Fruit fly (Drosophila melanogaster) whole organism, embryonic: ENCODE results near the gene CG12728.

Source experiments
- ATbp ChIP-seq: fragments of 200-800 bp; sonication (Bioruptor generic); optimal IDR thresholded peaks from 2 replicates; lab custom pipeline; 2017; ENCODE audit warnings: missing biosample characterization, mild to moderate bottlenecking, missing genetic modification characterization, missing genetic modification reagents
- Adf1 ChIP-seq: fragments of 200-800 bp; sonication (Bioruptor generic); IDR thresholded peaks from 2 replicates; pipeline ENCODE4 v1.3.6; 2022; ENCODE audit warnings: missing biosample characterization, missing genetic modification characterization
- BtbVII ChIP-seq: fragments of 200-800 bp; sonication (Bioruptor generic); optimal IDR thresholded peaks from 3 replicates; lab custom pipeline; 2017; ENCODE audit warnings: missing biosample characterization, mild to moderate bottlenecking, missing genetic modification characterization
- CG10209 ChIP-seq: fragments of 200-800 bp; sonication (Bioruptor generic); optimal IDR thresholded peaks from 3 replicates; lab custom pipeline; 2017; ENCODE audit warnings: missing biosample characterization, mild to moderate bottlenecking, missing genetic modification characterization, missing genetic modification reagents
- CG10543 ChIP-seq: fragments of 200-800 bp; sonication (Bioruptor generic); optimal IDR thresholded peaks from 3 replicates; lab custom pipeline; 2017; ENCODE audit warnings: missing biosample characterization, mild to moderate bottlenecking, missing genetic modification characterization, moderate library complexity
- CG10959 ChIP-seq: fragments of 200-800 bp; sonication (Bioruptor generic); IDR thresholded peaks from 2 replicates; pipeline ENCODE4 v1.3.6; 2022; ENCODE audit warnings: missing biosample characterization, missing genetic modification characterization
- CG11695 ChIP-seq: fragments of 200-800 bp; sonication (Bioruptor generic); IDR thresholded peaks from 3 replicates; pipeline ENCODE4 v1.3.6; 2022; ENCODE audit warnings: missing biosample characterization, missing genetic modification characterization
- CG11696 ChIP-seq: fragments of 200-800 bp; sonication (Bioruptor generic); IDR thresholded peaks from 2 replicates; pipeline ENCODE4 v1.3.6; 2022; ENCODE audit warnings: missing biosample characterization, missing genetic modification characterization
- CG12391 ChIP-seq: fragments of 200-800 bp; sonication (Bioruptor generic); optimal IDR thresholded peaks from 3 replicates; lab custom pipeline; 2018; ENCODE audit warnings: missing biosample characterization, mild to moderate bottlenecking, missing genetic modification characterization, moderate library complexity
- CG13287 ChIP-seq: fragments of 200-800 bp; sonication (Bioruptor generic); IDR thresholded peaks from 2 replicates; pipeline ENCODE4 v1.3.6; 2022; ENCODE audit warnings: missing biosample characterization, missing genetic modification characterization; ENCODE audit not compliant: partially characterized antibody
- CG1529 ChIP-seq: fragments of 200-800 bp; sonication (Bioruptor generic); optimal IDR thresholded peaks from 3 replicates; lab custom pipeline; 2018; ENCODE audit warnings: missing biosample characterization, missing genetic modification characterization
- CG16779 ChIP-seq: fragments of 200-800 bp; sonication (Bioruptor generic); IDR thresholded peaks from 2 replicates; pipeline ENCODE4 v1.3.6; 2022; ENCODE audit warnings: missing biosample characterization, missing genetic modification characterization
- CG16813 ChIP-seq: fragments of 200-800 bp; sonication (Bioruptor generic); IDR thresholded peaks from 3 replicates; pipeline ENCODE4 v1.3.6; 2022; ENCODE audit warnings: missing biosample characterization, missing genetic modification characterization; ENCODE audit not compliant: partially characterized antibody
- CG17359 ChIP-seq: fragments of 200-800 bp; sonication (Bioruptor generic); optimal IDR thresholded peaks from 3 replicates; lab custom pipeline; 2018; ENCODE audit warnings: missing biosample characterization, mild to moderate bottlenecking, missing genetic modification characterization, moderate library complexity
- CG18011 ChIP-seq: fragments of 200-800 bp; sonication (Bioruptor generic); optimal IDR thresholded peaks from 2 replicates; lab custom pipeline; 2017; ENCODE audit warnings: missing biosample characterization, missing genetic modification characterization, mild to moderate bottlenecking, moderate library complexity, missing genotype
- CG4617 ChIP-seq: fragments of 200-800 bp; sonication (Bioruptor generic); optimal IDR thresholded peaks from 3 replicates; lab custom pipeline; 2016; ENCODE audit warnings: missing biosample characterization, missing genetic modification characterization, borderline replicate concordance
- CG7745 ChIP-seq: fragments of 200-800 bp; sonication (Bioruptor generic); optimal IDR thresholded peaks from 2 replicates; lab custom pipeline; 2018; ENCODE audit warnings: missing biosample characterization, mild to moderate bottlenecking, missing genetic modification characterization, moderate library complexity
- CG8388 ChIP-seq: fragments of 200-800 bp; sonication (Bioruptor generic); optimal IDR thresholded peaks from 2 replicates; lab custom pipeline; 2019; ENCODE audit warnings: missing biosample characterization, mild to moderate bottlenecking, missing genetic modification characterization, moderate library complexity
- CG9727 ChIP-seq: fragments of 200-800 bp; sonication (Bioruptor generic); optimal IDR thresholded peaks from 3 replicates; lab custom pipeline; 2017; ENCODE audit warnings: missing biosample characterization, mild to moderate bottlenecking, missing genetic modification characterization
- CG9797 ChIP-seq: fragments of 200-800 bp; sonication (Bioruptor generic); optimal IDR thresholded peaks from 3 replicates; lab custom pipeline; 2018; ENCODE audit warnings: missing biosample characterization, mild to moderate bottlenecking, missing genetic modification characterization
- D19A ChIP-seq: fragments of 200-800 bp; optimal IDR thresholded peaks from 3 replicates; lab custom pipeline; 2019; ENCODE audit warnings: missing biosample characterization, mild to moderate bottlenecking, missing genetic modification characterization, moderate library complexity
- Dek ChIP-seq: fragments of 200-800 bp; sonication (Bioruptor generic); optimal IDR thresholded peaks from 3 replicates; lab custom pipeline; 2019; ENCODE audit warnings: missing biosample characterization, mild to moderate bottlenecking, missing genetic modification characterization, moderate library complexity
- Dip3 ChIP-seq: fragments of 200-800 bp; sonication (Bioruptor generic); optimal IDR thresholded peaks from 3 replicates; lab custom pipeline; 2016; ENCODE audit warnings: missing biosample characterization, missing genetic modification characterization
- Dref ChIP-seq: fragments of 200-800 bp; sonication (Bioruptor generic); IDR thresholded peaks from 2 replicates; pipeline ENCODE4 v1.3.6; 2022; ENCODE audit warnings: missing biosample characterization, missing genetic modification characterization
- Ets97D ChIP-seq: fragments of 200-800 bp; sonication (Bioruptor generic); optimal IDR thresholded peaks from 3 replicates; lab custom pipeline; 2016; ENCODE audit warnings: missing biosample characterization, missing genetic modification characterization
- Gug ChIP-seq: fragments of 200-800 bp; sonication (Bioruptor generic); IDR thresholded peaks from 4 replicates; pipeline ENCODE4 v1.3.6; 2022; ENCODE audit warnings: missing biosample characterization, missing genetic modification characterization
- H15 ChIP-seq: fragments of 200-800 bp; sonication (Bioruptor generic); IDR thresholded peaks from 3 replicates; pipeline ENCODE4 v1.3.6; 2022; ENCODE audit warnings: missing biosample characterization, missing genetic modification characterization
- HmgD ChIP-seq: fragments of 200-800 bp; sonication (Bioruptor generic); optimal IDR thresholded peaks from 3 replicates; lab custom pipeline; 2016; ENCODE audit warnings: missing biosample characterization, missing genetic modification characterization
- Hr78 ChIP-seq, 2 experiments: fragments of 200-800 bp in 1 of 2; fragments of >200 bp in 1 of 2; sonication (Bioruptor generic) in 1 of 2; optimal IDR thresholded peaks; 2 replicates each; lab custom pipeline; 2017 to 2019; ENCODE audit warnings: missing biosample characterization in 2 of 2, missing genetic modification characterization in 2 of 2, mild to moderate bottlenecking in 1 of 2, moderate library complexity in 1 of 2
- Lhr ChIP-seq: fragments of 200-800 bp; sonication (Bioruptor generic); optimal IDR thresholded peaks from 3 replicates; lab custom pipeline; 2017; ENCODE audit warnings: mild to moderate bottlenecking, missing biosample characterization, missing genetic modification reagents, missing genetic modification characterization
- Meics ChIP-seq: fragments of 200-800 bp; sonication (Bioruptor generic); optimal IDR thresholded peaks from 2 replicates; lab custom pipeline; 2017; ENCODE audit warnings: missing biosample characterization, mild to moderate bottlenecking, missing genetic modification characterization
- NC2β ChIP-seq: fragments of 200-800 bp; sonication (Bioruptor generic); optimal IDR thresholded peaks from 2 replicates; lab custom pipeline; 2016; ENCODE audit warnings: missing biosample characterization, missing genetic modification characterization
- Nf-YC ChIP-seq: fragments of 200-800 bp; optimal IDR thresholded peaks from 3 replicates; lab custom pipeline; 2019; ENCODE audit warnings: missing biosample characterization, mild to moderate bottlenecking, missing genetic modification characterization, moderate library complexity
- Rfx ChIP-seq: fragments of 200-800 bp; sonication (Bioruptor generic); IDR thresholded peaks from 2 replicates; pipeline ENCODE4 v1.3.6; 2022; ENCODE audit warnings: missing biosample characterization, missing genetic modification characterization
- Sox102F ChIP-seq: fragments of 200-800 bp; sonication (Bioruptor generic); optimal IDR thresholded peaks from 2 replicates; lab custom pipeline; 2018; ENCODE audit warnings: missing biosample characterization, mild to moderate bottlenecking, missing genetic modification characterization, moderate library complexity
- Tbp ChIP-seq: fragments of >200 bp; optimal IDR thresholded peaks from 2 replicates; lab custom pipeline; 2018; ENCODE audit warnings: missing biosample characterization, missing genetic modification characterization
- YL-1 ChIP-seq: fragments of 200-800 bp; sonication (Bioruptor generic); optimal IDR thresholded peaks from 3 replicates; lab custom pipeline; 2017; ENCODE audit warnings: missing biosample characterization, mild to moderate bottlenecking, missing genetic modification characterization
- ara ChIP-seq: fragments of 200-800 bp; sonication (Bioruptor generic); IDR thresholded peaks from 2 replicates; pipeline ENCODE4 v1.3.6; 2022; ENCODE audit warnings: missing biosample characterization, missing genetic modification characterization
- btn ChIP-seq: fragments of 200-800 bp; sonication (Bioruptor generic); optimal IDR thresholded peaks from 2 replicates; lab custom pipeline; 2016; ENCODE audit warnings: missing biosample characterization, missing genetic modification characterization
- cg ChIP-seq: fragments of 200-800 bp; sonication (Bioruptor generic); optimal IDR thresholded peaks from 3 replicates; lab custom pipeline; 2019; ENCODE audit warnings: missing biosample characterization, mild to moderate bottlenecking, missing genetic modification characterization, moderate library complexity
- ewg ChIP-seq: fragments of 200-800 bp; sonication (Bioruptor generic); optimal IDR thresholded peaks from 3 replicates; lab custom pipeline; 2017; ENCODE audit warnings: mild to moderate bottlenecking, missing biosample characterization, missing genetic modification reagents, missing genetic modification characterization
- her ChIP-seq: fragments of 200-800 bp; sonication (Bioruptor generic); optimal IDR thresholded peaks from 2 replicates; lab custom pipeline; 2016; ENCODE audit warnings: missing biosample characterization, missing genetic modification characterization
- mam ChIP-seq: fragments of 200-800 bp; sonication (Bioruptor generic); optimal IDR thresholded peaks from 3 replicates; lab custom pipeline; 2016; ENCODE audit warnings: missing biosample characterization, missing genetic modification characterization
- nerfin-1 ChIP-seq: fragments of 200-800 bp; sonication (Bioruptor generic); optimal IDR thresholded peaks from 3 replicates; lab custom pipeline; 2019; ENCODE audit warnings: missing biosample characterization, mild to moderate bottlenecking, missing genetic modification characterization, moderate library complexity
- sisA ChIP-seq: fragments of 200-800 bp; sonication (Bioruptor generic); IDR thresholded peaks from 2 replicates; pipeline ENCODE4 v1.3.6; 2022; ENCODE audit warnings: missing biosample characterization, missing genetic modification characterization
- slou ChIP-seq: fragments of 200-800 bp; sonication (Bioruptor generic); optimal IDR thresholded peaks from 3 replicates; lab custom pipeline; 2016; ENCODE audit warnings: missing biosample characterization, missing genetic modification characterization
- sob ChIP-seq: fragments of 200-800 bp; sonication (Bioruptor generic); IDR thresholded peaks from 2 replicates; pipeline ENCODE4 v1.3.6; 2022; ENCODE audit warnings: missing biosample characterization, missing genetic modification characterization
- tin ChIP-seq: fragments of 200-800 bp; sonication (Bioruptor generic); optimal IDR thresholded peaks from 3 replicates; lab custom pipeline; 2016; ENCODE audit warnings: missing biosample characterization, missing genetic modification characterization
- usp ChIP-seq: fragments of >200 bp; optimal IDR thresholded peaks from 2 replicates; lab custom pipeline; 2017; ENCODE audit warnings: missing biosample characterization, missing genetic modification characterization
- vvl ChIP-seq: fragments of 200-800 bp; sonication (Bioruptor generic); IDR thresholded peaks from 2 replicates; pipeline ENCODE4 v1.3.6; 2022; ENCODE audit warnings: missing biosample characterization, missing genetic modification characterization

The CG12728 gene

dm6 chrX:5968094-5968723, 25.8 kb downstream of the CG12728 start (continued):
- peak; percentile 40 for TF ChIP-seq CG9727 (GFP tag; lab: Kevin White, UChicago)
- no peak for TF ChIP-seq Hr78 (GFP tag; optimal IDR thresholded peaks at IDR 0.05; lab: Kevin White, UChicago)
- TF ChIP-seq Tbp (GFP tag; lab: Kevin White, UChicago) = no peak
- TF ChIP-seq sisA (GFP tag; lab: Robert Waterston, UW) = peak; percentile 40; the same call in 1 of the 2 replicates
- no peak for TF ChIP-seq nerfin-1 (tag; lab: Kevin White, UChicago)
- no peak for TF ChIP-seq Lhr (GFP tag; lab: Kevin White, UChicago)
- peak; percentile 20 for TF ChIP-seq ewg (GFP tag; lab: Kevin White, UChicago)
- no peak for TF ChIP-seq BtbVII (GFP tag; lab: Kevin White, UChicago)
- no peak for TF ChIP-seq HmgD (GFP tag; lab: Kevin White, UChicago)
- TF ChIP-seq CG10959 (GFP tag; lab: Robert Waterston, UW) = no peak
- no peak for TF ChIP-seq CG18011 (GFP tag; lab: Kevin White, UChicago)
- no peak for TF ChIP-seq CG17359
- peak; percentile 15; the same call in 1 of the 3 replicates for TF ChIP-seq H15 (GFP tag; lab: Robert Waterston, UW)
- no peak for TF ChIP-seq CG9797
- TF ChIP-seq D19A = no peak
- no peak for TF ChIP-seq mam
- TF ChIP-seq ATbp = peak; percentile 52
- no peak for TF ChIP-seq Dip3 (GFP tag; lab: Kevin White, UChicago)
- no peak for TF ChIP-seq Adf1 (GFP tag; lab: Robert Waterston, UW)
- no peak for TF ChIP-seq CG13287 (GFP tag; lab: Robert Waterston, UW)
- no peak for TF ChIP-seq YL-1 (GFP tag; lab: Kevin White, UChicago)
- no peak for TF ChIP-seq her
- TF ChIP-seq usp (GFP tag; lab: Kevin White, UChicago) = no peak
- TF ChIP-seq CG1529 (GFP tag; lab: Kevin White, UChicago) = peak; percentile 16
- TF ChIP-seq cg (GFP tag; lab: Kevin White, UChicago) = no peak
- TF ChIP-seq btn (GFP tag; lab: Kevin White, UChicago) = no peak
- TF ChIP-seq NC2β (GFP tag; lab: Kevin White, UChicago) = peak; percentile 16
- peak; percentile 81 for TF ChIP-seq CG11696 (GFP tag; lab: Robert Waterston, UW)
- no peak for TF ChIP-seq slou (GFP tag; lab: Kevin White, UChicago)
- TF ChIP-seq Ets97D (GFP tag; lab: Kevin White, UChicago) = no peak
- TF ChIP-seq Sox102F (GFP tag; lab: Kevin White, UChicago) = peak; percentile 53
- peak; percentile 45 for TF ChIP-seq CG8388
- TF ChIP-seq CG11695 = peak; percentile 43; the same call in 1 of the 3 replicates
- peak; percentile 15; the same call in 1 of the 2 replicates for TF ChIP-seq sob
- peak; percentile 74 for TF ChIP-seq vvl (GFP tag; lab: Robert Waterston, UW)
- no peak for TF ChIP-seq CG4617
- TF ChIP-seq CG16779 (GFP tag; lab: Robert Waterston, UW) = no peak
- TF ChIP-seq Dref (GFP tag; lab: Robert Waterston, UW) = no peak
- no peak for TF ChIP-seq CG7745
- no peak for TF ChIP-seq Gug
- no peak for TF ChIP-seq CG10543 (GFP tag; lab: Kevin White, UChicago)
- TF ChIP-seq Rfx (GFP tag; lab: Robert Waterston, UW) = no peak
- no peak for TF ChIP-seq CG16813 (GFP tag; lab: Robert Waterston, UW)
- no peak for TF ChIP-seq Nf-YC (tag; lab: Kevin White, UChicago)
- TF ChIP-seq Dek (tag; lab: Kevin White, UChicago) = no peak
- TF ChIP-seq ara (GFP tag; lab: Robert Waterston, UW) = peak; percentile 63; the same call in 1 of the 2 replicates
- no peak for TF ChIP-seq CG10209 (GFP tag; lab: Kevin White, UChicago)
- TF ChIP-seq Meics = no peak
- TF ChIP-seq CG12391 = peak; percentile 41
- TF ChIP-seq tin = no peak
